Worm (Caenorhabditis elegans) whole organism, young adult: Measurements from ENCODE around the gene dnpp-1.

Experiments
- F22D6.2 ChIP-seq: sonication (generic microtip); optimal IDR thresholded peaks from 2 replicates; lab custom pipeline; 2016; ENCODE audit warnings: mild to moderate bottlenecking, missing genetic modification characterization, missing compliant biosample characterization
- ceh-58 ChIP-seq: fragments of 200-800 bp; sonication (Bioruptor generic); IDR thresholded peaks from 2 replicates; pipeline ENCODE4 v1.3.6; 2022; ENCODE audit warnings: missing genetic modification characterization, missing compliant biosample characterization
- gei-17 ChIP-seq: fragments of 200-800 bp; sonication (Bioruptor generic); optimal IDR thresholded peaks from 2 replicates; lab custom pipeline; 2018; ENCODE audit warnings: mild to moderate bottlenecking, missing genetic modification characterization, missing compliant biosample characterization
- lin-26 ChIP-seq: fragments of 200-800 bp; sonication (Bioruptor generic); IDR thresholded peaks from 2 replicates; pipeline ENCODE4 v1.3.6; 2022; ENCODE audit warnings: missing genetic modification reagents, missing genetic modification characterization, missing compliant biosample characterization
- tlf-1 ChIP-seq: fragments of 200-800 bp; sonication (Bioruptor generic); optimal IDR thresholded peaks from 2 replicates; lab custom pipeline; 2018; ENCODE audit warnings: mild to moderate bottlenecking, missing genetic modification characterization, missing compliant biosample characterization

DNA sequence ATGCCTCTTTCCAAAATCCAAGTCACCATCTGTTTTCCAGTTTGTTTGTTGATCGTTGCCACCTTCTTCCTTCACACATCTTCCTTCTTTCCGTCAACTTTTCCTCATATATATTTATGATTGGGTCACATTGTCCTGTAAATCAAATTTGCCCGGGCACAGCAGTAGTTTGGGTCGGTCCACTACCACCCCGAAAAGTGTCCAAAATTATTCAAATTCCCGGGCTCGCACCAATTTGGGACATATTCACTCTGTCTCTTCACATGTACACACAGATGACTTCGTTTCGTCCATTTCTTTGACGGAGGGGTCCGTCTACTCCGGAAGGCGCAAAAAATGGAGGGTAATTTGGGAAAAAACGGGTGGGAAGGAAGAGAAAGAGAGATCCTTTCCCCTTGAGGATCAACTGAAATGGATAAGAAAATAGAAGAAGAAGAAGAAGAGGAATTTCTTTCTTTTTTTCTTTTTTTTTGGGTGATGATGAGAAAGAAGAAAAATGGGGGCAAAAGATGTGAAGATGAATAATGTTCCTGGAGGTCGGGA lies 36.6 kb downstream of the dnpp-1 start:
- TF ChIP-seq gei-17 (GFP tag; lab: Kevin White, UChicago) (no peak), lin-26 (no peak), tlf-1 (GFP tag; lab: Kevin White, UChicago) (no peak), ceh-58 (GFP tag; lab: Robert Waterston, UW) (no peak), F22D6.2 (no peak)
